Fruit fly (Drosophila melanogaster): ENCODE measurements around the gene CG2150.

DNA sequence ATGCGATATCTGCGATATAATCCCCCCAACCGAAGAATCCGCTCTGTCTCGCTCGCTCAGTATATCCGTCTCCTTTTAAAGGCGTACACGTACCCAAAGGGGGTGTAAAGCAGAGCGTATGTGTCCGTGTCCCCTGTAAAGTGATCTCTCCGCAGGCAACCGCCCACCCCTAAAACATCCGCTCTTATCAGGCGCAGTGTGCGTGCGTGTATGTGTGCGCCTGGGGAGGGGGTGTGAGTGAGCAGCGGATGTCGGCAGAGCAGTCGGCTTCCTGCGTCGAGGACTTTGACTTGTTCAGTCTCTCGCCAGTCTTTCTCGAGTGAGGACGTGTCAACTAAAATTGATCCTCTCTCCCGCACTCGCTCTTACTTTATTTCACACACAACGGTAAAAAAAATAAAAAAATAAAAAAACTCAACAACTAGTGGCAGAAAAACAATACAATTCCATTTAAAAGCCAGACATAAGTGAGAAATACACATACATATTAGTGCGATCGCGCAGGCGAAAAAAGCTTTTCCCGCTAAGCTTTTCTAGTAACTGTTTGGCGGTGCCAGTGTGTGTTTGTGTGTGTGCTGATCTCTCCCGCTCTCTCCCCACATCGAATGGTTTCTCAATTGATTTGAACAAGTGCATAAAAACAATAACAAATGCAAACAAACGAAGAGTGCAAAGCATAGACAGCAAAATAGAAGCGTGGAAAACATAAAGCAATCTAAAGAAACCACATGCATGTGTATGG is 38.9 kb downstream of the CG2150 start:
- no peak for TF ChIP-seq psq (optimal IDR thresholded peaks at IDR 0.05)
- no peak for TF ChIP-seq ttk (optimal IDR thresholded peaks at IDR 0.05)
- TF ChIP-seq insv (optimal IDR thresholded peaks at IDR 0.05) = no peak
- TF ChIP-seq h (optimal IDR thresholded peaks at IDR 0.05) = no peak
- no peak for TF ChIP-seq Sin3A (optimal IDR thresholded peaks at IDR 0.05)

Measured in Kc167 (cell line).